Fruit fly (Drosophila melanogaster): ENCODE results near the gene muc.
A peak's percentile ranks its signal among the peaks of the same experiment; 100 is the strongest.

The muc gene

dm6 chr2L:7424907-7425689 lies 1.6 kb upstream of the muc start (continued):
- TF ChIP-seq CG10462 (GFP tag; optimal IDR thresholded peaks at IDR 0.05) (no peak), scrt (GFP tag; optimal IDR thresholded peaks at IDR 0.05) (peak; percentile 49), Scr (GFP tag; IDR thresholded peaks at IDR 0.05; ENCODE audit: partially characterized antibody) (no peak), CG10654 (GFP tag; optimal IDR thresholded peaks at IDR 0.05) (no peak), CG2116 (GFP tag; optimal IDR thresholded peaks at IDR 0.05) (no peak), MTF-1 (GFP tag; optimal IDR thresholded peaks at IDR 0.05; ENCODE audit: borderline replicate concordance) (peak; percentile 5), HHEX (GFP tag; optimal IDR thresholded peaks at IDR 0.05) (peak; percentile 14), caup (GFP tag; optimal IDR thresholded peaks at IDR 0.05; ENCODE audit: severe bottlenecking) (peak; percentile 75), CG10321 (GFP tag; IDR thresholded peaks at IDR 0.05) (no peak), CG12659 (GFP tag; optimal IDR thresholded peaks at IDR 0.05) (peak; percentile 22), CG8388 (GFP tag; optimal IDR thresholded peaks at IDR 0.05) (no peak), mam (GFP tag; optimal IDR thresholded peaks at IDR 0.05) (peak; percentile 90), sens (GFP tag) (peak; percentile 26), CG9876 (GFP tag; optimal IDR thresholded peaks at IDR 0.05) (peak; percentile 52), CG31441 (GFP tag; IDR thresholded peaks at IDR 0.05) (no peak), gfzf (GFP tag; optimal IDR thresholded peaks at IDR 0.05) (no peak), CG4328 (GFP tag; optimal IDR thresholded peaks at IDR 0.05) (no peak), CG17359 (tag; optimal IDR thresholded peaks at IDR 0.05) (peak; percentile 12), CG14710 (tag; optimal IDR thresholded peaks at IDR 0.05) (no peak), Hr39 (optimal IDR thresholded peaks at IDR 0.05) (no peak), fru (optimal IDR thresholded peaks at IDR 0.05) (no peak), CG3281 (GFP tag; optimal IDR thresholded peaks at IDR 0.05) (peak; percentile 82), tio (GFP tag; optimal IDR thresholded peaks at IDR 0.05) (no peak), ato (GFP tag; IDR thresholded peaks at IDR 0.05; ENCODE audit: partially characterized antibody) (no peak), CG16779 (GFP tag; IDR thresholded peaks at IDR 0.05) (peak; percentile 80), CG11696 (GFP tag; IDR thresholded peaks at IDR 0.05) (no peak), CG14441 (GFP tag; IDR thresholded peaks at IDR 0.05) (peak; percentile 55), CG14667 (GFP tag; IDR thresholded peaks at IDR 0.05) (peak; percentile 31; the same call in 1 of the 2 replicates), HLH3B (GFP tag; IDR thresholded peaks at IDR 0.05) (0 out of 2 replicates have a peak, but pooled peaks have one; percentile 7), CG7987 (GFP tag; optimal IDR thresholded peaks at IDR 0.05) (no peak), jigr1 (GFP tag; IDR thresholded peaks at IDR 0.05) (no peak), CG32532 (GFP tag; IDR thresholded peaks at IDR 0.05) (peak; percentile 93), CG31388 (GFP tag; optimal IDR thresholded peaks at IDR 0.05) (no peak), jing (GFP tag; optimal IDR thresholded peaks at IDR 0.05) (no peak), CG3726 (GFP tag; IDR thresholded peaks at IDR 0.05) (no peak), gcm2 (GFP tag; optimal IDR thresholded peaks at IDR 0.05) (peak; percentile 41), CG2129 (GFP tag; IDR thresholded peaks at IDR 0.05; ENCODE audit: partially characterized antibody) (no peak), CG7372 (GFP tag; IDR thresholded peaks at IDR 0.05) (0 out of 2 replicates have a peak, but pooled peaks have one; percentile 42), CG12219 (GFP tag; optimal IDR thresholded peaks at IDR 0.05) (no peak), CG14050 (GFP tag; IDR thresholded peaks at IDR 0.05) (peak; percentile 21; the same call in 1 of the 3 replicates), pros (GFP tag; optimal IDR thresholded peaks at IDR 0.05) (no peak), CG11695 (GFP tag; IDR thresholded peaks at IDR 0.05) (0 out of 3 replicates have a peak, but pooled peaks have one; percentile 21), Nf-YC (tag; optimal IDR thresholded peaks at IDR 0.05) (no peak), NC2α (GFP tag; optimal IDR thresholded peaks at IDR 0.05) (peak; percentile 1), CG11085 (GFP tag; IDR thresholded peaks at IDR 0.05) (peak; percentile 84), CG16863 (GFP tag; optimal IDR thresholded peaks at IDR 0.05) (peak; percentile 6), TFAM (GFP tag; optimal IDR thresholded peaks at IDR 0.05) (no peak), ERR (GFP tag; optimal IDR thresholded peaks at IDR 0.05) (peak; percentile 52), CG6272 (GFP tag; IDR thresholded peaks at IDR 0.05) (0 out of 2 replicates have a peak, but pooled peaks have one; percentile 29), chn (GFP tag; optimal IDR thresholded peaks at IDR 0.05) (no peak)

Data from whole organism, embryonic.